Fruit fly (Drosophila melanogaster) whole organism, embryonic: ENCODE results near the gene isoQC.

Experiments
- Atf6 ChIP-seq: fragments of 200-800 bp; sonication (Bioruptor generic); IDR thresholded peaks from 2 replicates; pipeline ENCODE4 v1.3.6; 2022; ENCODE audit warnings: missing biosample characterization, missing genetic modification characterization
- B-H1 ChIP-seq: fragments of 200-800 bp; sonication (Bioruptor generic); IDR thresholded peaks from 3 replicates; pipeline ENCODE4 v1.3.6; 2022; ENCODE audit warnings: missing biosample characterization, missing genetic modification characterization
- B-H2 ChIP-seq: fragments of 200-800 bp; sonication (Bioruptor generic); optimal IDR thresholded peaks from 2 replicates; lab custom pipeline; 2018; ENCODE audit warnings: missing biosample characterization, mild to moderate bottlenecking, missing genetic modification characterization
- Bdp1 ChIP-seq: fragments of 200-800 bp; sonication (Bioruptor generic); optimal IDR thresholded peaks from 3 replicates; lab custom pipeline; 2016; ENCODE audit warnings: missing biosample characterization, missing genetic modification characterization
- BtbVII ChIP-seq: fragments of 200-800 bp; sonication (Bioruptor generic); optimal IDR thresholded peaks from 3 replicates; lab custom pipeline; 2017; ENCODE audit warnings: missing biosample characterization, mild to moderate bottlenecking, missing genetic modification characterization
- CG12769 ChIP-seq: fragments of 200-800 bp; sonication (Bioruptor generic); optimal IDR thresholded peaks from 2 replicates; lab custom pipeline; 2019; ENCODE audit warnings: missing biosample characterization, mild to moderate bottlenecking, missing genetic modification characterization, moderate library complexity
- CG14710 ChIP-seq: fragments of 200-800 bp; sonication (Bioruptor generic); optimal IDR thresholded peaks from 3 replicates; lab custom pipeline; 2019; ENCODE audit warnings: missing biosample characterization, mild to moderate bottlenecking, missing genetic modification characterization, moderate library complexity
- CG17568 ChIP-seq: fragments of 200-800 bp; sonication (Bioruptor generic); optimal IDR thresholded peaks from 2 replicates; lab custom pipeline; 2018; ENCODE audit warnings: missing biosample characterization, mild to moderate bottlenecking, missing genetic modification characterization, moderate library complexity
- CG17912 ChIP-seq: fragments of 200-800 bp; sonication (Bioruptor generic); optimal IDR thresholded peaks from 2 replicates; lab custom pipeline; 2018; ENCODE audit warnings: missing biosample characterization, mild to moderate bottlenecking, missing genetic modification characterization
- CG18011 ChIP-seq: fragments of 200-800 bp; sonication (Bioruptor generic); optimal IDR thresholded peaks from 2 replicates; lab custom pipeline; 2017; ENCODE audit warnings: missing biosample characterization, missing genetic modification characterization, mild to moderate bottlenecking, moderate library complexity, missing genotype
- CG18599 ChIP-seq: fragments of 200-800 bp; sonication (Bioruptor generic); optimal IDR thresholded peaks from 3 replicates; lab custom pipeline; 2017; ENCODE audit warnings: missing biosample characterization, missing genetic modification characterization, mild to moderate bottlenecking, moderate library complexity, missing genetic modification reagents
- CG18619 ChIP-seq: fragments of 200-800 bp; sonication (Bioruptor generic); optimal IDR thresholded peaks from 3 replicates; lab custom pipeline; 2017; ENCODE audit warnings: missing biosample characterization, mild to moderate bottlenecking, missing genetic modification characterization
- CG3281 ChIP-seq: fragments of 200-800 bp; sonication (Bioruptor generic); optimal IDR thresholded peaks from 3 replicates; lab custom pipeline; 2017; ENCODE audit warnings: missing biosample characterization, mild to moderate bottlenecking, missing genetic modification characterization
- CG3995 ChIP-seq: fragments of 200-800 bp; sonication (Bioruptor generic); optimal IDR thresholded peaks from 3 replicates; lab custom pipeline; 2016; ENCODE audit warnings: missing biosample characterization, missing genetic modification characterization
- CG6254 ChIP-seq: fragments of 200-800 bp; sonication (Bioruptor generic); optimal IDR thresholded peaks from 3 replicates; lab custom pipeline; 2017; ENCODE audit warnings: mild to moderate bottlenecking, missing biosample characterization, missing genetic modification reagents, missing genetic modification characterization
- CG6654 ChIP-seq: fragments of 200-800 bp; sonication (Bioruptor generic); optimal IDR thresholded peaks from 2 replicates; lab custom pipeline; 2017; ENCODE audit warnings: missing biosample characterization, mild to moderate bottlenecking, missing genetic modification characterization
- CG6813 ChIP-seq: fragments of 200-800 bp; sonication (Bioruptor generic); optimal IDR thresholded peaks from 2 replicates; lab custom pipeline; 2017; ENCODE audit warnings: missing biosample characterization, missing genetic modification characterization, mild to moderate bottlenecking, moderate library complexity, missing genetic modification reagents
- CG7556 ChIP-seq: fragments of 200-800 bp; sonication (Bioruptor generic); optimal IDR thresholded peaks from 2 replicates; lab custom pipeline; 2017; ENCODE audit warnings: missing biosample characterization, mild to moderate bottlenecking, missing genetic modification characterization
- CG8281 ChIP-seq: fragments of 200-800 bp; sonication (Bioruptor generic); optimal IDR thresholded peaks from 2 replicates; lab custom pipeline; 2018; ENCODE audit warnings: missing biosample characterization, mild to moderate bottlenecking, missing genetic modification characterization, moderate library complexity
- CG8290 ChIP-seq, 3 experiments: fragments of 200-800 bp; sonication (Bioruptor generic); optimal IDR thresholded peaks; 2 replicates each; lab custom pipeline; 2016 to 2019; ENCODE audit warnings: missing biosample characterization in 3 of 3, missing genetic modification characterization in 3 of 3, mild to moderate bottlenecking in 2 of 3, moderate library complexity in 1 of 3
- Dip3 ChIP-seq: fragments of 200-800 bp; sonication (Bioruptor generic); optimal IDR thresholded peaks from 3 replicates; lab custom pipeline; 2016; ENCODE audit warnings: missing biosample characterization, missing genetic modification characterization
- Hmx ChIP-seq: fragments of 200-800 bp; sonication (Bioruptor generic); optimal IDR thresholded peaks from 2 replicates; lab custom pipeline; 2016; ENCODE audit warnings: missing biosample characterization, missing genetic modification characterization
- Max ChIP-seq: fragments of 200-800 bp; sonication (Bioruptor generic); optimal IDR thresholded peaks from 2 replicates; lab custom pipeline; 2016; ENCODE audit warnings: missing biosample characterization, mild to moderate bottlenecking, missing genetic modification characterization
- NFAT ChIP-seq: fragments of 200-800 bp; sonication (Bioruptor generic); IDR thresholded peaks from 2 replicates; pipeline ENCODE4 v1.3.6; 2022; ENCODE audit warnings: missing biosample characterization, missing genetic modification characterization
- Six4 ChIP-seq: fragments of 200-800 bp; sonication (Bioruptor generic); optimal IDR thresholded peaks from 2 replicates; lab custom pipeline; 2016; ENCODE audit warnings: missing biosample characterization, missing genetic modification characterization
- cas ChIP-seq: fragments of 200-800 bp; sonication (Bioruptor generic); IDR thresholded peaks from 2 replicates; pipeline ENCODE4 v1.3.6; 2022; ENCODE audit warnings: missing biosample characterization, missing genetic modification characterization
- cato ChIP-seq: fragments of 200-800 bp; sonication (Bioruptor generic); optimal IDR thresholded peaks from 2 replicates; lab custom pipeline; 2016; ENCODE audit warnings: missing biosample characterization, missing genetic modification characterization, borderline replicate concordance
- caup ChIP-seq: fragments of 200-800 bp; sonication (Bioruptor generic); optimal IDR thresholded peaks from 3 replicates; lab custom pipeline; 2017; ENCODE audit warnings: missing biosample characterization, mild to moderate bottlenecking, missing genetic modification characterization, moderate library complexity; ENCODE audit not compliant: severe bottlenecking
- chinmo ChIP-seq: fragments of 200-800 bp; sonication (Bioruptor generic); IDR thresholded peaks from 4 replicates; pipeline ENCODE4 v1.3.6; 2022; ENCODE audit warnings: missing biosample characterization, missing genetic modification characterization; ENCODE audit not compliant: partially characterized antibody
- esg ChIP-seq: fragments of 200-800 bp; sonication (Bioruptor generic); conservative IDR thresholded peaks from 2 replicates; pipeline ENCODE4 v1.3.6; 2022; ENCODE audit warnings: missing biosample characterization, missing genetic modification characterization
- exex ChIP-seq: fragments of 200-800 bp; sonication (Bioruptor generic); optimal IDR thresholded peaks from 4 replicates; lab custom pipeline; 2018; ENCODE audit warnings: missing biosample characterization, mild to moderate bottlenecking, missing genetic modification characterization, moderate library complexity
- h ChIP-seq: fragments of >200 bp; optimal IDR thresholded peaks from 2 replicates; lab custom pipeline; 2017
- her ChIP-seq: fragments of 200-800 bp; sonication (Bioruptor generic); optimal IDR thresholded peaks from 2 replicates; lab custom pipeline; 2016; ENCODE audit warnings: missing biosample characterization, missing genetic modification characterization
- lab ChIP-seq: fragments of 200-800 bp; sonication (Bioruptor generic); optimal IDR thresholded peaks from 3 replicates; lab custom pipeline; 2017; ENCODE audit warnings: missing biosample characterization, missing genetic modification characterization, mild to moderate bottlenecking, moderate library complexity, missing genetic modification reagents
- nmo ChIP-seq: fragments of 200-800 bp; sonication (Bioruptor generic); optimal IDR thresholded peaks from 2 replicates; lab custom pipeline; 2018; ENCODE audit warnings: missing biosample characterization, mild to moderate bottlenecking, missing genetic modification characterization, moderate library complexity
- odd ChIP-seq: fragments of 200-800 bp; sonication (Bioruptor generic); optimal IDR thresholded peaks from 2 replicates; lab custom pipeline; 2017; ENCODE audit warnings: missing biosample characterization, mild to moderate bottlenecking, missing genetic modification characterization
- org-1 ChIP-seq: fragments of 200-800 bp; sonication (Bioruptor generic); optimal IDR thresholded peaks from 2 replicates; lab custom pipeline; 2017; ENCODE audit warnings: missing biosample characterization, missing genetic modification characterization
- p53 ChIP-seq: fragments of 200-800 bp; sonication (Bioruptor generic); optimal IDR thresholded peaks from 2 replicates; lab custom pipeline; 2016; ENCODE audit warnings: missing biosample characterization, missing genetic modification characterization
- pb ChIP-seq: fragments of 200-800 bp; sonication (Bioruptor generic); optimal IDR thresholded peaks from 3 replicates; lab custom pipeline; 2016; ENCODE audit warnings: missing biosample characterization, missing genetic modification characterization
- pho ChIP-seq: fragments of 200-800 bp; sonication (Bioruptor generic); optimal IDR thresholded peaks from 2 replicates; lab custom pipeline; 2016; ENCODE audit warnings: missing biosample characterization, missing genetic modification characterization
- repo ChIP-seq: fragments of 200-800 bp; sonication (Bioruptor generic); optimal IDR thresholded peaks from 2 replicates; lab custom pipeline; 2016; ENCODE audit warnings: missing biosample characterization, missing genetic modification characterization
- schlank ChIP-seq: fragments of 200-800 bp; sonication (Bioruptor generic); optimal IDR thresholded peaks from 2 replicates; lab custom pipeline; 2018; ENCODE audit warnings: missing biosample characterization, mild to moderate bottlenecking, missing genetic modification characterization
- slbo ChIP-seq: fragments of 200-800 bp; sonication (Bioruptor generic); IDR thresholded peaks from 2 replicates; pipeline ENCODE4 v1.3.6; 2022; ENCODE audit warnings: missing biosample characterization, missing genetic modification characterization
- slp2 ChIP-seq: fragments of 200-800 bp; sonication (Bioruptor generic); optimal IDR thresholded peaks from 2 replicates; lab custom pipeline; 2016; ENCODE audit warnings: missing biosample characterization, missing genetic modification characterization
- sna ChIP-seq: fragments of 200-800 bp; sonication (Bioruptor generic); IDR thresholded peaks from 2 replicates; pipeline ENCODE4 v1.3.6; 2022; ENCODE audit warnings: missing biosample characterization, missing genetic modification characterization; ENCODE audit not compliant: partially characterized antibody
- tin ChIP-seq: fragments of 200-800 bp; sonication (Bioruptor generic); optimal IDR thresholded peaks from 3 replicates; lab custom pipeline; 2016; ENCODE audit warnings: missing biosample characterization, missing genetic modification characterization
- tna ChIP-seq: fragments of 200-800 bp; sonication (Bioruptor generic); IDR thresholded peaks from 2 replicates; pipeline ENCODE4 v1.3.6; 2022; ENCODE audit warnings: missing biosample characterization, missing genetic modification characterization; ENCODE audit not compliant: partially characterized antibody
- z ChIP-seq: fragments of 200-800 bp; sonication (Bioruptor generic); IDR thresholded peaks from 3 replicates; pipeline ENCODE4 v1.3.6; 2022; ENCODE audit warnings: missing biosample characterization, missing genetic modification characterization
- zfh1 ChIP-seq: fragments of 200-800 bp; sonication (Bioruptor generic); IDR thresholded peaks from 3 replicates; pipeline ENCODE4 v1.3.6; 2022; ENCODE audit warnings: missing biosample characterization, missing genetic modification characterization

Gene isoQC

DNA sequence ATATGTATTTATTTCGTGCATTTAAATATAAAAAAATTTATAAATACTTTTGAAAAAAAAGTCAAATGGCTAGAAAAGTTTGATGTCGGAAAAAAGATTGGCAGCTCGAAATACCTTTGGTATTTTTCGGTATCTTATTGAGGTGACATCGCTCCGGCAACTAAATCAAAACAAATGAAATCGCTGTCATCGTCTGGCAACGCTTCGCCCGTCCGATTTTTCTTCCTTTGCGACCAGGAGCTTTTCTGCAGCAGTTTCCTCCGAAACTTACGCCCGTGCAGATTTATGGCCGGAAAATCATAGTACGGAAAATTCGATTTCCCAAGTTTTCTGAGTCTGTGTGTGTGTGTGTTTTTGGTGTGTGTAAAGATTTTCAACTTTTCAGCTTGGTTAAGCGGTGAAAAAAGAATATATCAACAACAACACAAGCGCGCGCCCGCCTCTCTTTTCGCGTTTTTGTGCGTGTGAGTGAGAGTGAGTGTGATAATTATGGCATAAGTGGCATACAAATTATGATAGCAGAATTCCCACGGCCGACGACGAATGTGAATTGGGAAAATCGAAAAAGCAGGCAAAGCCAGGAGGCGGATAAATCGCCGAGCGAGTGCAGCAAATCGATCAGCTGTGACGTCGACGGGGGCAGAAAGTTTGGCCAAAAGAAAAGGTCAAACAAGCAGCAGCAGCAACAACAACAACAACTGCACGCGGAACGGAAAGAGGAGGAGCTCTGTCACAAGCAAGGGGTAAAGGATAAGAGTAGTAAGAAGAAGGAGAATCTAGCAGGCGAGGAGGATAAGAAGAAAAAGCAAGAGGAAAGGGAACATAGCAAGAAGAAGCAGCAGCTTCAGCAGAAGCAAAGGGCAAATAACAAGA is 23.1 kb downstream of the isoQC start, which contains the start of gene CG32425 (continued):
- TF ChIP-seq cato (no peak), odd (GFP tag; lab: Kevin White, UChicago) (no peak), cas (GFP tag; lab: Robert Waterston, UW) (no peak), sna (GFP tag; lab: Robert Waterston, UW) (no peak), zfh1 (GFP tag; lab: Robert Waterston, UW) (no peak), CG6254 (GFP tag; lab: Kevin White, UChicago) (no peak), CG12769 (peak; percentile 7), tna (no peak), Atf6 (GFP tag; lab: Robert Waterston, UW) (no peak), Max (no peak), CG3281 (GFP tag; lab: Kevin White, UChicago) (no peak), CG17912 (GFP tag; lab: Kevin White, UChicago) (no peak), CG6813 (no peak), CG8290 (GFP tag; optimal IDR thresholded peaks at IDR 0.05; lab: Kevin White, UChicago) (no peak), CG8290 (tag; optimal IDR thresholded peaks at IDR 0.05; lab: Kevin White, UChicago) (peak in 1 of 2 experiments; percentile 1), chinmo (no peak), z (GFP tag; lab: Robert Waterston, UW) (no peak), CG18011 (no peak), slbo (peak; percentile 45; the same call in 1 of the 2 replicates), pb (GFP tag; lab: Kevin White, UChicago) (no peak), Dip3 (no peak), her (GFP tag; lab: Kevin White, UChicago) (no peak), CG8281 (peak; percentile 3), B-H2 (no peak), nmo (peak; percentile 26), CG3995 (GFP tag; lab: Kevin White, UChicago) (peak; percentile 42), CG14710 (peak; percentile 28), Bdp1 (GFP tag; lab: Kevin White, UChicago) (no peak), p53 (GFP tag; lab: Kevin White, UChicago) (no peak), CG18619 (GFP tag; lab: Kevin White, UChicago) (no peak), org-1 (no peak), tin (GFP tag; lab: Kevin White, UChicago) (peak; percentile 5), CG7556 (no peak), lab (GFP tag; lab: Kevin White, UChicago) (peak; percentile 39), BtbVII (GFP tag; lab: Kevin White, UChicago) (no peak), NFAT (GFP tag; lab: Robert Waterston, UW) (no peak), CG17568 (GFP tag; lab: Kevin White, UChicago) (no peak), esg (no peak), caup (GFP tag; lab: Kevin White, UChicago) (no peak), Hmx (GFP tag; lab: Kevin White, UChicago) (no peak), Six4 (GFP tag; lab: Kevin White, UChicago) (no peak), CG18599 (GFP tag; lab: Kevin White, UChicago) (peak; percentile 5), schlank (tag; lab: Kevin White, UChicago) (no peak), B-H1 (GFP tag; lab: Robert Waterston, UW) (no peak), CG6654 (GFP tag; lab: Kevin White, UChicago) (no peak), h (lab: Kevin White, UChicago) (no peak), pho (no peak), slp2 (GFP tag; lab: Kevin White, UChicago) (no peak), exex (tag; lab: Kevin White, UChicago) (peak; percentile 80), repo (no peak)
